Worm (Caenorhabditis elegans): ENCODE measurements around the gene clec-262.

- TF ChIP-seq ztf-29 (GFP tag; IDR thresholded peaks at IDR 0.05) (no peak), ztf-23 (GFP tag; IDR thresholded peaks at IDR 0.05) (no peak)
Measured at ce11 chrV:20305803-20306202, 5.8 kb upstream of the clec-262 start, which contains the start of gene ZC15.1.
